Fruit fly (Drosophila melanogaster): ENCODE results near the gene Cyp28d1.
A peak's percentile ranks its signal among the peaks of the same experiment; 100 is the strongest.

Gene Cyp28d1

dm6 chr2L:5254105-5254711 lies 43.9 kb downstream of the Cyp28d1 start (continued):
- TF ChIP-seq Drgx (GFP tag; IDR thresholded peaks at IDR 0.05) (peak; percentile 72), Max (GFP tag; optimal IDR thresholded peaks at IDR 0.05) (no peak), CG31441 (GFP tag; IDR thresholded peaks at IDR 0.05) (peak; percentile 26; the same call in 1 of the 2 replicates), salm (tag; optimal IDR thresholded peaks at IDR 0.05) (no peak), tup (GFP tag; optimal IDR thresholded peaks at IDR 0.05) (no peak), schlank (tag; optimal IDR thresholded peaks at IDR 0.05) (no peak), CG1603 (tag; optimal IDR thresholded peaks at IDR 0.05) (peak; percentile 52), disco-r (GFP tag; optimal IDR thresholded peaks at IDR 0.05) (no peak), Rx (GFP tag; IDR thresholded peaks at IDR 0.05) (no peak), CG17361 (GFP tag; IDR thresholded peaks at IDR 0.05) (no peak), BtbVII (GFP tag; optimal IDR thresholded peaks at IDR 0.05) (no peak), CHES-1-like (GFP tag; optimal IDR thresholded peaks at IDR 0.05) (no peak), Nf-YA (GFP tag; IDR thresholded peaks at IDR 0.05) (no peak), CG10321 (GFP tag; IDR thresholded peaks at IDR 0.05) (no peak), wdn (GFP tag; IDR thresholded peaks at IDR 0.05) (no peak), GATAe (GFP tag; conservative IDR thresholded peaks at IDR 0.05) (no peak), Xrp1 (GFP tag; IDR thresholded peaks at IDR 0.05) (peak; percentile 31; the same call in 1 of the 2 replicates), Stat92E (GFP tag; optimal IDR thresholded peaks at IDR 0.05) (no peak), Aef1 (GFP tag; IDR thresholded peaks at IDR 0.05) (no peak), tap (tag; optimal IDR thresholded peaks at IDR 0.05) (no peak), ssp (GFP tag; IDR thresholded peaks at IDR 0.05) (0 out of 2 replicates have a peak, but pooled peaks have one; percentile 10), CG10462 (GFP tag; optimal IDR thresholded peaks at IDR 0.05) (no peak), sr (GFP tag; IDR thresholded peaks at IDR 0.05) (no peak), Ssrp (tag; optimal IDR thresholded peaks at IDR 0.05) (peak; percentile 12), Lim3 (GFP tag; IDR thresholded peaks at IDR 0.05) (no peak), onecut (GFP tag; IDR thresholded peaks at IDR 0.05) (no peak), peb (GFP tag; IDR thresholded peaks at IDR 0.05) (no peak), CG17612 (GFP tag; IDR thresholded peaks at IDR 0.05) (no peak), nom (GFP tag; optimal IDR thresholded peaks at IDR 0.05) (peak; percentile 79), unpg (GFP tag; optimal IDR thresholded peaks at IDR 0.05) (no peak), fd3F (GFP tag; optimal IDR thresholded peaks at IDR 0.05) (no peak), ind (GFP tag; optimal IDR thresholded peaks at IDR 0.05) (no peak), ERR (GFP tag; optimal IDR thresholded peaks at IDR 0.05) (no peak), vvl (GFP tag; IDR thresholded peaks at IDR 0.05) (0 out of 2 replicates have a peak, but pooled peaks have one; percentile 8), CG7786 (GFP tag; optimal IDR thresholded peaks at IDR 0.05) (no peak), corto (GFP tag; optimal IDR thresholded peaks at IDR 0.05) (peak; percentile 82), CG10979 (tag; optimal IDR thresholded peaks at IDR 0.05) (peak; percentile 32), gsb (GFP tag; IDR thresholded peaks at IDR 0.05) (no peak), slou (GFP tag; optimal IDR thresholded peaks at IDR 0.05) (no peak), tx (GFP tag; optimal IDR thresholded peaks at IDR 0.05) (no peak), vnd (GFP tag; IDR thresholded peaks at IDR 0.05; ENCODE audit: partially characterized antibody) (no peak), CG30403 (GFP tag; optimal IDR thresholded peaks at IDR 0.05) (no peak), HHEX (GFP tag; optimal IDR thresholded peaks at IDR 0.05) (no peak), CG17802 (tag; optimal IDR thresholded peaks at IDR 0.05) (no peak), sob (GFP tag; IDR thresholded peaks at IDR 0.05) (no peak), CG33557 (GFP tag; optimal IDR thresholded peaks at IDR 0.05) (no peak), Optix (GFP tag; IDR thresholded peaks at IDR 0.05) (no peak), CG32532 (GFP tag; IDR thresholded peaks at IDR 0.05) (no peak), ac (GFP tag; optimal IDR thresholded peaks at IDR 0.05) (no peak), Ada2b (GFP tag; IDR thresholded peaks at IDR 0.05) (no peak), CG2199 (GFP tag; IDR thresholded peaks at IDR 0.05) (no peak)

All from whole organism, embryonic.